Worm (Caenorhabditis elegans) whole organism, L4 larva: Measurements from ENCODE around the gene pas-1.

Source experiments
- F10B5.3 ChIP-seq: sonication (generic microtip); optimal IDR thresholded peaks from 2 replicates; lab custom pipeline; 2016; ENCODE audit warnings: mild to moderate bottlenecking, missing genetic modification characterization, missing compliant biosample characterization
- T20F7.1 ChIP-seq: fragments of 200-800 bp; sonication (Bioruptor generic); optimal IDR thresholded peaks from 2 replicates; lab custom pipeline; 2018; ENCODE audit warnings: mild to moderate bottlenecking, missing genetic modification characterization, missing compliant biosample characterization
- T26A8.4 ChIP-seq: fragments of 200-800 bp; sonication (Bioruptor generic); IDR thresholded peaks from 2 replicates; pipeline ENCODE4 v1.3.6; 2022; ENCODE audit warnings: missing genetic modification characterization, missing compliant biosample characterization
- Y105C5A.15 ChIP-seq: fragments of 200-800 bp; sonication (Bioruptor generic); IDR thresholded peaks from 2 replicates; pipeline ENCODE4 v1.3.6; 2022; ENCODE audit warnings: missing genetic modification characterization, missing compliant biosample characterization
- Y5F2A.4 ChIP-seq: fragments of 200-800 bp; sonication (Bioruptor generic); optimal IDR thresholded peaks from 2 replicates; lab custom pipeline; 2018; ENCODE audit warnings: mild to moderate bottlenecking, missing genetic modification characterization, missing compliant biosample characterization
- Y75B8A.6 ChIP-seq: fragments of 200-800 bp; sonication (Bioruptor generic); IDR thresholded peaks from 2 replicates; pipeline ENCODE4 v1.3.6; 2022; ENCODE audit warnings: missing genetic modification reagents, missing genetic modification characterization, missing compliant biosample characterization
- ama-1 ChIP-seq: fragments of 150-350 bp; optimal IDR thresholded peaks from 2 replicates; lab custom pipeline; 2014; ENCODE audit warnings: inconsistent platforms, mixed read lengths
- arid-1 ChIP-seq: fragments of 200-800 bp; sonication (Bioruptor generic); conservative IDR thresholded peaks from 2 replicates; pipeline ENCODE4 v1.3.6; 2022; ENCODE audit warnings: missing genetic modification reagents, missing genetic modification characterization, missing compliant biosample characterization
- ceh-62 ChIP-seq: sonication (generic microtip); optimal IDR thresholded peaks from 2 replicates; lab custom pipeline; 2017; ENCODE audit warnings: missing biosample characterization, missing genetic modification characterization
- ceh-82 ChIP-seq: sonication (generic microtip); optimal IDR thresholded peaks from 2 replicates; lab custom pipeline; 2017; ENCODE audit warnings: missing biosample characterization, missing genetic modification characterization
- ces-1 ChIP-seq: fragments of 150-350 bp; sonication (generic microtip); optimal IDR thresholded peaks from 4 replicates; lab custom pipeline; 2014; ENCODE audit warnings: missing biosample characterization, missing genetic modification reagents, missing genetic modification characterization
- dmd-6 ChIP-seq: fragments of 200-800 bp; sonication (Bioruptor generic); IDR thresholded peaks from 2 replicates; pipeline ENCODE4 v1.3.6; 2022; ENCODE audit warnings: missing genetic modification reagents, missing genetic modification characterization, missing compliant biosample characterization
- dmd-8 ChIP-seq: fragments of 200-800 bp; sonication (Bioruptor generic); IDR thresholded peaks from 2 replicates; pipeline ENCODE4 v1.3.6; 2022; ENCODE audit warnings: missing genetic modification characterization, missing compliant biosample characterization
- dpl-1 ChIP-seq: fragments of 150-350 bp; optimal IDR thresholded peaks from 2 replicates; lab custom pipeline; 2014; ENCODE audit warnings: missing biosample characterization, missing genetic modification reagents, missing genetic modification characterization
- duxl-1 ChIP-seq: sonication (generic microtip); optimal IDR thresholded peaks from 2 replicates; lab custom pipeline; 2016; ENCODE audit warnings: mild to moderate bottlenecking, missing genetic modification characterization, moderate library complexity, missing compliant biosample characterization; ENCODE audit not compliant: poor library complexity
- dve-1 ChIP-seq: sonication (generic microtip); optimal IDR thresholded peaks from 2 replicates; lab custom pipeline; 2017; ENCODE audit warnings: antibody characterized with exemption, mild to moderate bottlenecking, missing genetic modification characterization, missing compliant biosample characterization; ENCODE audit not compliant: insufficient read depth
- fkh-10 ChIP-seq: fragments of 150-350 bp; optimal IDR thresholded peaks from 2 replicates; lab custom pipeline; 2014; ENCODE audit warnings: missing biosample characterization, missing genetic modification reagents, missing genetic modification characterization
- hif-1 ChIP-seq, 2 experiments: sonication (generic microtip); optimal IDR thresholded peaks; 2 replicates each; lab custom pipeline; 2016 to 2017; ENCODE audit warnings: missing compliant biosample characterization in 2 of 2, missing genetic modification characterization in 2 of 2, missing genetic modification reagents in 2 of 2, missing genotype in 2 of 2, mild to moderate bottlenecking in 1 of 2
- hlh-11 ChIP-seq: fragments of 200-800 bp; sonication (Bioruptor generic); optimal IDR thresholded peaks from 2 replicates; lab custom pipeline; 2018; ENCODE audit warnings: mild to moderate bottlenecking, missing genetic modification characterization, missing compliant biosample characterization
- hlh-30 ChIP-seq: sonication (generic microtip); optimal IDR thresholded peaks from 2 replicates; lab custom pipeline; 2017; ENCODE audit warnings: antibody characterized with exemption, mild to moderate bottlenecking, missing genetic modification characterization, missing compliant biosample characterization; ENCODE audit not compliant: insufficient read depth
- hmg-1.1 ChIP-seq: fragments of 200-800 bp; sonication (Bioruptor generic); IDR thresholded peaks from 2 replicates; pipeline ENCODE4 v1.3.6; 2022; ENCODE audit warnings: missing genetic modification reagents, missing genetic modification characterization, missing compliant biosample characterization
- lin-13 ChIP-seq: fragments of 150-350 bp; optimal IDR thresholded peaks from 2 replicates; lab custom pipeline; 2014; ENCODE audit warnings: missing biosample characterization, missing genetic modification reagents, missing genetic modification characterization
- lin-38 ChIP-seq: fragments of 200-800 bp; sonication (Bioruptor generic); IDR thresholded peaks from 2 replicates; pipeline ENCODE4 v1.3.6; 2022; ENCODE audit warnings: missing genetic modification reagents, missing genetic modification characterization, missing compliant biosample characterization
- lsy-2 ChIP-seq, 2 experiments: fragments of 150-350 bp in 1 of 2; sonication (generic microtip) in 1 of 2; optimal IDR thresholded peaks; 2 replicates each; lab custom pipeline; 2014 to 2017; ENCODE audit warnings: missing biosample characterization in 2 of 2, missing genetic modification characterization in 2 of 2
- mep-1 ChIP-seq: fragments of 150-350 bp; sonication (generic microtip); optimal IDR thresholded peaks from 3 replicates; lab custom pipeline; 2014; ENCODE audit warnings: missing biosample characterization, missing genetic modification characterization
- mes-2 ChIP-seq: sonication (generic microtip); optimal IDR thresholded peaks from 2 replicates; lab custom pipeline; 2016; ENCODE audit warnings: missing genotype, mild to moderate bottlenecking, missing genetic modification characterization, missing compliant biosample characterization; ENCODE audit not compliant: poor library complexity, severe bottlenecking
- mxl-2 ChIP-seq: fragments of 200-800 bp; sonication (Bioruptor generic); conservative IDR thresholded peaks from 2 replicates; pipeline ENCODE4 v1.3.6; 2022; ENCODE audit warnings: missing genetic modification reagents, missing genetic modification characterization, missing compliant biosample characterization
- nhr-102 ChIP-seq: sonication (generic microtip); optimal IDR thresholded peaks from 2 replicates; lab custom pipeline; 2016; ENCODE audit warnings: mild to moderate bottlenecking, missing genetic modification characterization, moderate library complexity, missing compliant biosample characterization
- nhr-11 ChIP-seq: fragments of 150-350 bp; optimal IDR thresholded peaks from 2 replicates; lab custom pipeline; 2014; ENCODE audit warnings: missing biosample characterization, missing genetic modification characterization
- nhr-28 ChIP-seq: fragments of 150-350 bp; optimal IDR thresholded peaks from 2 replicates; lab custom pipeline; 2014; ENCODE audit warnings: missing biosample characterization, missing genetic modification characterization
- nhr-42 ChIP-seq: fragments of 200-800 bp; sonication (Bioruptor generic); IDR thresholded peaks from 2 replicates; pipeline ENCODE4 v1.3.6; 2022; ENCODE audit warnings: missing genetic modification characterization, missing compliant biosample characterization
- nhr-48 ChIP-seq: sonication (generic microtip); optimal IDR thresholded peaks from 2 replicates; lab custom pipeline; 2016; ENCODE audit warnings: mild to moderate bottlenecking, missing genetic modification characterization, missing compliant biosample characterization
- nhr-6 ChIP-seq: fragments of 150-350 bp; optimal IDR thresholded peaks from 2 replicates; lab custom pipeline; 2014; ENCODE audit warnings: missing biosample characterization, missing genetic modification characterization
- nhr-77 ChIP-seq: fragments of 150-350 bp; optimal IDR thresholded peaks from 2 replicates; lab custom pipeline; 2014; ENCODE audit warnings: missing biosample characterization, missing genetic modification characterization
- pha-4 ChIP-seq, 2 experiments: fragments of 150-350 bp in 1 of 2; fragments of 200-800 bp in 1 of 2; sonication (Bioruptor generic) in 1 of 2; IDR thresholded peaks in 1 of 2; optimal IDR thresholded peaks in 1 of 2; 2 replicates each; pipeline versions ENCODE4 v1.3.6 to Lab custom; 2014 to 2022; ENCODE audit warnings: missing genetic modification characterization in 2 of 2, missing genetic modification reagents in 2 of 2, missing biosample characterization in 1 of 2, missing compliant biosample characterization in 1 of 2
- pqm-1 ChIP-seq: sonication (generic microtip); optimal IDR thresholded peaks from 2 replicates; lab custom pipeline; 2017; ENCODE audit warnings: missing biosample characterization, missing genetic modification characterization
- rbr-2 ChIP-seq: sonication (generic microtip); optimal IDR thresholded peaks from 2 replicates; lab custom pipeline; 2016; ENCODE audit warnings: missing genotype, missing genetic modification characterization, missing compliant biosample characterization
- saeg-2 ChIP-seq: fragments of 200-800 bp; sonication (Bioruptor generic); IDR thresholded peaks from 2 replicates; pipeline ENCODE4 v1.3.6; 2022; ENCODE audit warnings: missing genetic modification reagents, missing genetic modification characterization, missing compliant biosample characterization
- sdz-12 ChIP-seq: fragments of 200-800 bp; sonication (Bioruptor generic); optimal IDR thresholded peaks from 2 replicates; lab custom pipeline; 2018; ENCODE audit warnings: mild to moderate bottlenecking, missing genetic modification characterization, missing compliant biosample characterization
- set-16 ChIP-seq: fragments of 200-800 bp; sonication (Bioruptor generic); IDR thresholded peaks from 2 replicates; pipeline ENCODE4 v1.3.6; 2022; ENCODE audit warnings: missing genetic modification reagents, missing genetic modification characterization, missing compliant biosample characterization
- skn-1 ChIP-seq: fragments of 150-350 bp; optimal IDR thresholded peaks from 2 replicates; lab custom pipeline; 2014; ENCODE audit warnings: missing biosample characterization, missing genetic modification characterization
- snpc-4 ChIP-seq: fragments of 150-350 bp; optimal IDR thresholded peaks from 2 replicates; lab custom pipeline; 2014; ENCODE audit warnings: missing biosample characterization, missing genetic modification characterization
- spr-3 ChIP-seq: fragments of 200-800 bp; sonication (Bioruptor generic); optimal IDR thresholded peaks from 2 replicates; lab custom pipeline; 2018; ENCODE audit warnings: mild to moderate bottlenecking, missing genetic modification characterization, missing compliant biosample characterization
- unc-39 ChIP-seq: sonication (generic microtip); optimal IDR thresholded peaks from 2 replicates; lab custom pipeline; 2017; ENCODE audit warnings: missing biosample characterization, missing genetic modification characterization
- zip-11 ChIP-seq: fragments of 200-800 bp; sonication (Bioruptor generic); IDR thresholded peaks from 2 replicates; pipeline ENCODE4 v1.3.6; 2022; ENCODE audit warnings: missing genetic modification characterization, missing compliant biosample characterization
- zip-2 ChIP-seq: fragments of 150-350 bp; optimal IDR thresholded peaks from 2 replicates; lab custom pipeline; 2014; ENCODE audit warnings: missing biosample characterization, missing genetic modification characterization

Gene pas-1

ce11 chrV:14414964-14415564 is 7.4 kb downstream of the pas-1 start, which contains the start of the genes nxf-1 and C15H11.11 (continued):
- peak; percentile 60 for TF ChIP-seq T26A8.4
- peak; percentile 80 for TF ChIP-seq dve-1 (tag; lab: Kevin White, UChicago)
- TF ChIP-seq rbr-2 (tag; lab: Kevin White, UChicago), result peak; percentile 14
- no peak for TF ChIP-seq fkh-10 (GFP tag; lab: Kevin White, UChicago)
- peak; percentile 72 for TF ChIP-seq nhr-102 (tag; lab: Kevin White, UChicago)
- peak; percentile 50 for TF ChIP-seq nhr-28 (tag; lab: Kevin White, UChicago)
- TF ChIP-seq zip-2 (tag; lab: Kevin White, UChicago), result no peak
- TF ChIP-seq T20F7.1 (GFP tag; lab: Kevin White, UChicago), result peak; percentile 81
- no peak for TF ChIP-seq ceh-62 (tag; lab: Kevin White, UChicago)
- peak; percentile 49 for TF ChIP-seq ama-1 (lab: Kevin White, UChicago)
- TF ChIP-seq lin-38 (GFP tag; lab: Robert Waterston, UW), result peak; percentile 72
- TF ChIP-seq hif-1 (tag; optimal IDR thresholded peaks at IDR 0.05; lab: Kevin White, UChicago), result peak in 1 of 2 experiments; percentile 49
- peak; percentile 68 for TF ChIP-seq dpl-1 (GFP tag; lab: Kevin White, UChicago)
- TF ChIP-seq snpc-4, result no peak
- TF ChIP-seq mep-1 (tag; lab: Kevin White, UChicago), result peak; percentile 78
- peak in 1 of 2 experiments; percentile 82 for TF ChIP-seq lsy-2 (tag; optimal IDR thresholded peaks at IDR 0.05; lab: Kevin White, UChicago)
- TF ChIP-seq hlh-30 (tag; lab: Kevin White, UChicago), result peak; percentile 99
- TF ChIP-seq hmg-1.1, result peak; percentile 43; the same call in 1 of the 2 replicates
- TF ChIP-seq spr-3, result no peak
- TF ChIP-seq mes-2 (tag; lab: Kevin White, UChicago), result peak; percentile 76
- TF ChIP-seq skn-1 (tag; lab: Kevin White, UChicago), result no peak
- peak; percentile 40 for TF ChIP-seq nhr-48 (tag; lab: Kevin White, UChicago)

ce11 chrV:14414032-14414431 is 8.4 kb downstream of the pas-1 start:
- TF ChIP-seq nhr-6, result peak; percentile 81
- no peak for TF ChIP-seq mxl-2
- TF ChIP-seq dmd-6, result peak; percentile 66
- peak; percentile 55 for TF ChIP-seq nhr-28 (tag; lab: Kevin White, UChicago)
- no peak for TF ChIP-seq lin-38 (GFP tag; lab: Robert Waterston, UW)
- TF ChIP-seq hlh-30 (tag; lab: Kevin White, UChicago), result peak; percentile 14
- TF ChIP-seq pqm-1, result peak; percentile 81
- peak; percentile 61 for TF ChIP-seq dve-1 (tag; lab: Kevin White, UChicago)
- TF ChIP-seq hlh-11 (tag; lab: Kevin White, UChicago), result peak; percentile 8

- peak; percentile 35; the same call in 1 of the 2 replicates for TF ChIP-seq lin-38 (GFP tag; lab: Robert Waterston, UW)
- TF ChIP-seq Y105C5A.15 (GFP tag; lab: Robert Waterston, UW), result no peak
- no peak for TF ChIP-seq saeg-2
- TF ChIP-seq ama-1 (lab: Kevin White, UChicago), result peak; percentile 45
- TF ChIP-seq nhr-11 (tag; lab: Kevin White, UChicago), result no peak
- TF ChIP-seq duxl-1, result no peak
- TF ChIP-seq Y5F2A.4 (GFP tag; lab: Kevin White, UChicago), result no peak
- TF ChIP-seq ceh-82 (tag; lab: Kevin White, UChicago), result no peak
- no peak for TF ChIP-seq lin-13
- TF ChIP-seq nhr-42 (GFP tag; lab: Robert Waterston, UW), result no peak
- no peak for TF ChIP-seq nhr-77 (tag; lab: Kevin White, UChicago)
- TF ChIP-seq pha-4 (GFP tag; IDR thresholded peaks at IDR 0.05; lab: Robert Waterston, UW), result no peak
- no peak for TF ChIP-seq pha-4 (tag; optimal IDR thresholded peaks at IDR 0.05; lab: Kevin White, UChicago)
- TF ChIP-seq sdz-12 (GFP tag; lab: Kevin White, UChicago), result no peak
- TF ChIP-seq hif-1 (tag; optimal IDR thresholded peaks at IDR 0.05; lab: Kevin White, UChicago), result no peak
- TF ChIP-seq zip-11 (GFP tag; lab: Robert Waterston, UW), result no peak
- no peak for TF ChIP-seq Y75B8A.6 (GFP tag; lab: Robert Waterston, UW)
- TF ChIP-seq arid-1 (GFP tag; lab: Robert Waterston, UW), result 0 out of 2 replicates have a peak, but pooled peaks have one; percentile 40
- no peak for TF ChIP-seq ces-1 (GFP tag; lab: Kevin White, UChicago)
- TF ChIP-seq set-16 (GFP tag; lab: Robert Waterston, UW), result no peak
- no peak for TF ChIP-seq T20F7.1 (GFP tag; lab: Kevin White, UChicago)
- TF ChIP-seq F10B5.3 (tag; lab: Kevin White, UChicago), result no peak
- peak; percentile 35 for TF ChIP-seq mes-2 (tag; lab: Kevin White, UChicago)
- no peak for TF ChIP-seq dmd-8 (GFP tag; lab: Robert Waterston, UW)
- no peak for TF ChIP-seq snpc-4
- TF ChIP-seq unc-39 (tag; lab: Kevin White, UChicago), result no peak
Observed at ce11 chrV:14411989-14412388, 10.4 kb downstream of the pas-1 start.
